Worm (Caenorhabditis elegans) whole organism, L4 larva: ENCODE measurements around the gene ugt-60.

Source experiments
- D1046.2 ChIP-seq: fragments of 200-800 bp; sonication (Bioruptor generic); IDR thresholded peaks from 2 replicates; pipeline ENCODE4 v1.3.6; 2022; ENCODE audit warnings: missing genetic modification characterization, missing compliant biosample characterization
- F26F4.8 ChIP-seq: fragments of 200-800 bp; sonication (Bioruptor generic); conservative IDR thresholded peaks from 2 replicates; pipeline ENCODE4 v1.3.6; 2022; ENCODE audit warnings: missing genetic modification characterization, missing compliant biosample characterization
- F37D6.2 ChIP-seq: sonication (generic microtip); optimal IDR thresholded peaks from 2 replicates; lab custom pipeline; 2016; ENCODE audit warnings: mild to moderate bottlenecking, missing genetic modification characterization, missing compliant biosample characterization
- T26A8.4 ChIP-seq: fragments of 200-800 bp; sonication (Bioruptor generic); IDR thresholded peaks from 2 replicates; pipeline ENCODE4 v1.3.6; 2022; ENCODE audit warnings: missing genetic modification characterization, missing compliant biosample characterization
- Y48G9A.11 ChIP-seq: fragments of 200-800 bp; sonication (Bioruptor generic); IDR thresholded peaks from 2 replicates; pipeline ENCODE4 v1.3.6; 2022; ENCODE audit warnings: missing genetic modification reagents, missing genetic modification characterization, missing compliant biosample characterization
- Y5F2A.4 ChIP-seq: fragments of 200-800 bp; sonication (Bioruptor generic); optimal IDR thresholded peaks from 2 replicates; lab custom pipeline; 2018; ENCODE audit warnings: mild to moderate bottlenecking, missing genetic modification characterization, missing compliant biosample characterization
- Y75B8A.6 ChIP-seq: fragments of 200-800 bp; sonication (Bioruptor generic); IDR thresholded peaks from 2 replicates; pipeline ENCODE4 v1.3.6; 2022; ENCODE audit warnings: missing genetic modification reagents, missing genetic modification characterization, missing compliant biosample characterization
- aha-1 ChIP-seq: fragments of 150-350 bp; peaks from one replicate; lab custom pipeline; 2014; ENCODE audit warnings: missing biosample characterization, missing genetic modification characterization
- ama-1 ChIP-seq: fragments of 150-350 bp; optimal IDR thresholded peaks from 2 replicates; lab custom pipeline; 2014; ENCODE audit warnings: inconsistent platforms, mixed read lengths
- attf-4 ChIP-seq: sonication (generic microtip); optimal IDR thresholded peaks from 3 replicates; lab custom pipeline; 2017; ENCODE audit warnings: missing biosample characterization, missing genetic modification characterization
- ceh-32 ChIP-seq: sonication (generic microtip); optimal IDR thresholded peaks from 2 replicates; lab custom pipeline; 2016; ENCODE audit warnings: mild to moderate bottlenecking, missing genetic modification characterization, missing compliant biosample characterization; ENCODE audit not compliant: poor library complexity
- ceh-44 ChIP-seq: fragments of 200-800 bp; sonication (Bioruptor generic); IDR thresholded peaks from 2 replicates; pipeline ENCODE4 v1.3.6; 2022; ENCODE audit warnings: missing genetic modification reagents, missing genetic modification characterization, missing compliant biosample characterization
- ces-1 ChIP-seq: fragments of 150-350 bp; sonication (generic microtip); optimal IDR thresholded peaks from 4 replicates; lab custom pipeline; 2014; ENCODE audit warnings: missing biosample characterization, missing genetic modification reagents, missing genetic modification characterization
- daf-12 ChIP-seq: fragments of 150-350 bp; optimal IDR thresholded peaks from 2 replicates; lab custom pipeline; 2014; ENCODE audit warnings: missing biosample characterization, missing genetic modification reagents, missing genetic modification characterization
- daf-16 ChIP-seq, 3 experiments: sonication (generic microtip); optimal IDR thresholded peaks; 2 replicates each; lab custom pipeline; 2016 to 2017; ENCODE audit warnings: missing genetic modification characterization in 3 of 3, missing genetic modification reagents in 3 of 3, mild to moderate bottlenecking in 2 of 3, missing compliant biosample characterization in 2 of 3, missing biosample characterization in 1 of 3, moderate library complexity in 1 of 3
- daf-19 ChIP-seq: fragments of 200-800 bp; sonication (Bioruptor generic); conservative IDR thresholded peaks from 2 replicates; pipeline ENCODE4 v1.3.6; 2022; ENCODE audit warnings: missing genetic modification characterization, missing compliant biosample characterization
- dmd-6 ChIP-seq: fragments of 200-800 bp; sonication (Bioruptor generic); IDR thresholded peaks from 2 replicates; pipeline ENCODE4 v1.3.6; 2022; ENCODE audit warnings: missing genetic modification reagents, missing genetic modification characterization, missing compliant biosample characterization
- dmd-8 ChIP-seq: fragments of 200-800 bp; sonication (Bioruptor generic); IDR thresholded peaks from 2 replicates; pipeline ENCODE4 v1.3.6; 2022; ENCODE audit warnings: missing genetic modification characterization, missing compliant biosample characterization
- dmd-9 ChIP-seq: fragments of 200-800 bp; sonication (Bioruptor generic); IDR thresholded peaks from 2 replicates; pipeline ENCODE4 v1.3.6; 2022; ENCODE audit warnings: missing genetic modification reagents, missing genetic modification characterization, missing compliant biosample characterization
- duxl-1 ChIP-seq: sonication (generic microtip); optimal IDR thresholded peaks from 2 replicates; lab custom pipeline; 2016; ENCODE audit warnings: mild to moderate bottlenecking, missing genetic modification characterization, moderate library complexity, missing compliant biosample characterization; ENCODE audit not compliant: poor library complexity
- dve-1 ChIP-seq: sonication (generic microtip); optimal IDR thresholded peaks from 2 replicates; lab custom pipeline; 2017; ENCODE audit warnings: antibody characterized with exemption, mild to moderate bottlenecking, missing genetic modification characterization, missing compliant biosample characterization; ENCODE audit not compliant: insufficient read depth
- egl-27 ChIP-seq: sonication (generic microtip); optimal IDR thresholded peaks from 3 replicates; lab custom pipeline; 2017; ENCODE audit warnings: missing biosample characterization, missing genetic modification reagents, missing genetic modification characterization
- fos-1 ChIP-seq: fragments of 150-350 bp; optimal IDR thresholded peaks from 2 replicates; lab custom pipeline; 2014; ENCODE audit warnings: missing biosample characterization, missing genetic modification characterization
- hif-1 ChIP-seq, 2 experiments: sonication (generic microtip); optimal IDR thresholded peaks; 2 replicates each; lab custom pipeline; 2016 to 2017; ENCODE audit warnings: missing compliant biosample characterization in 2 of 2, missing genetic modification characterization in 2 of 2, missing genetic modification reagents in 2 of 2, missing genotype in 2 of 2, mild to moderate bottlenecking in 1 of 2
- hlh-11 ChIP-seq: fragments of 200-800 bp; sonication (Bioruptor generic); optimal IDR thresholded peaks from 2 replicates; lab custom pipeline; 2018; ENCODE audit warnings: mild to moderate bottlenecking, missing genetic modification characterization, missing compliant biosample characterization
- hmg-1.1 ChIP-seq: fragments of 200-800 bp; sonication (Bioruptor generic); IDR thresholded peaks from 2 replicates; pipeline ENCODE4 v1.3.6; 2022; ENCODE audit warnings: missing genetic modification reagents, missing genetic modification characterization, missing compliant biosample characterization
- lin-1 ChIP-seq: fragments of 200-800 bp; sonication (Bioruptor generic); IDR thresholded peaks from 2 replicates; pipeline ENCODE4 v1.3.6; 2022; ENCODE audit warnings: missing genetic modification reagents, missing genetic modification characterization, missing compliant biosample characterization
- lin-29 ChIP-seq: fragments of 200-800 bp; sonication (Bioruptor generic); IDR thresholded peaks from 2 replicates; pipeline ENCODE4 v1.3.6; 2022; ENCODE audit warnings: missing genetic modification reagents, missing genetic modification characterization, missing compliant biosample characterization
- mdl-1 ChIP-seq, 2 experiments: fragments of 150-350 bp in 1 of 2; sonication (generic microtip) in 1 of 2; optimal IDR thresholded peaks; 2 replicates each; lab custom pipeline; 2014 to 2017; ENCODE audit warnings: missing biosample characterization in 2 of 2, missing genetic modification characterization in 2 of 2
- mdt-29 ChIP-seq: fragments of 200-800 bp; sonication (Bioruptor generic); IDR thresholded peaks from 2 replicates; pipeline ENCODE4 v1.3.6; 2022; ENCODE audit warnings: missing genetic modification reagents, missing genetic modification characterization, missing compliant biosample characterization
- mep-1 ChIP-seq: fragments of 150-350 bp; sonication (generic microtip); optimal IDR thresholded peaks from 3 replicates; lab custom pipeline; 2014; ENCODE audit warnings: missing biosample characterization, missing genetic modification characterization
- nhr-10 ChIP-seq: fragments of 150-350 bp; optimal IDR thresholded peaks from 2 replicates; lab custom pipeline; 2014; ENCODE audit warnings: missing biosample characterization, missing genetic modification characterization
- nhr-111 ChIP-seq: fragments of 200-800 bp; sonication (Bioruptor generic); optimal IDR thresholded peaks from 2 replicates; lab custom pipeline; 2018; ENCODE audit warnings: mild to moderate bottlenecking, missing genetic modification characterization, missing compliant biosample characterization
- nhr-25 ChIP-seq: sonication (generic microtip); optimal IDR thresholded peaks from 2 replicates; lab custom pipeline; 2017; ENCODE audit warnings: missing genetic modification characterization, mild to moderate bottlenecking, missing compliant biosample characterization, antibody characterized with exemption, moderate library complexity, borderline replicate concordance; ENCODE audit not compliant: insufficient read depth
- nhr-41 ChIP-seq: fragments of 200-800 bp; sonication (Bioruptor generic); IDR thresholded peaks from 2 replicates; pipeline ENCODE4 v1.3.6; 2022; ENCODE audit warnings: missing genetic modification reagents, missing genetic modification characterization, missing compliant biosample characterization
- nhr-42 ChIP-seq: fragments of 200-800 bp; sonication (Bioruptor generic); IDR thresholded peaks from 2 replicates; pipeline ENCODE4 v1.3.6; 2022; ENCODE audit warnings: missing genetic modification characterization, missing compliant biosample characterization
- nhr-76 ChIP-seq: fragments of 150-350 bp; optimal IDR thresholded peaks from 2 replicates; lab custom pipeline; 2014; ENCODE audit warnings: missing biosample characterization, missing genetic modification characterization
- nhr-77 ChIP-seq: fragments of 150-350 bp; optimal IDR thresholded peaks from 2 replicates; lab custom pipeline; 2014; ENCODE audit warnings: missing biosample characterization, missing genetic modification characterization
- php-3 ChIP-seq: fragments of 200-800 bp; sonication (Bioruptor generic); IDR thresholded peaks from 2 replicates; pipeline ENCODE4 v1.3.6; 2022; ENCODE audit warnings: missing genetic modification reagents, missing genetic modification characterization, missing compliant biosample characterization
- pqm-1 ChIP-seq: sonication (generic microtip); optimal IDR thresholded peaks from 2 replicates; lab custom pipeline; 2017; ENCODE audit warnings: missing biosample characterization, missing genetic modification characterization
- saeg-2 ChIP-seq: fragments of 200-800 bp; sonication (Bioruptor generic); IDR thresholded peaks from 2 replicates; pipeline ENCODE4 v1.3.6; 2022; ENCODE audit warnings: missing genetic modification reagents, missing genetic modification characterization, missing compliant biosample characterization
- sdz-12 ChIP-seq: fragments of 200-800 bp; sonication (Bioruptor generic); optimal IDR thresholded peaks from 2 replicates; lab custom pipeline; 2018; ENCODE audit warnings: mild to moderate bottlenecking, missing genetic modification characterization, missing compliant biosample characterization
- snpc-4 ChIP-seq: fragments of 150-350 bp; optimal IDR thresholded peaks from 2 replicates; lab custom pipeline; 2014; ENCODE audit warnings: missing biosample characterization, missing genetic modification characterization
- tra-1 ChIP-seq: fragments of 200-800 bp; sonication (Bioruptor generic); IDR thresholded peaks from 2 replicates; pipeline ENCODE4 v1.3.6; 2022; ENCODE audit warnings: missing genetic modification reagents, missing genetic modification characterization, missing compliant biosample characterization
- unc-130 ChIP-seq: sonication (generic microtip); optimal IDR thresholded peaks from 2 replicates; lab custom pipeline; 2016; ENCODE audit warnings: missing genetic modification reagents, missing genetic modification characterization, missing compliant biosample characterization
- vab-7 ChIP-seq: fragments of 200-800 bp; sonication (Bioruptor generic); IDR thresholded peaks from 2 replicates; pipeline ENCODE4 v1.3.6; 2022; ENCODE audit warnings: missing genetic modification reagents, missing genetic modification characterization, missing compliant biosample characterization
- zag-1 ChIP-seq: fragments of 150-350 bp; optimal IDR thresholded peaks from 2 replicates; lab custom pipeline; 2014; ENCODE audit warnings: missing biosample characterization, missing genetic modification characterization
- zfp-2 ChIP-seq: sonication (generic microtip); optimal IDR thresholded peaks from 2 replicates; lab custom pipeline; 2016; ENCODE audit warnings: mild to moderate bottlenecking, missing genetic modification characterization, missing compliant biosample characterization
- zip-11 ChIP-seq: fragments of 200-800 bp; sonication (Bioruptor generic); IDR thresholded peaks from 2 replicates; pipeline ENCODE4 v1.3.6; 2022; ENCODE audit warnings: missing genetic modification characterization, missing compliant biosample characterization
- zip-2 ChIP-seq: fragments of 150-350 bp; optimal IDR thresholded peaks from 2 replicates; lab custom pipeline; 2014; ENCODE audit warnings: missing biosample characterization, missing genetic modification characterization

ugt-60 gene

DNA sequence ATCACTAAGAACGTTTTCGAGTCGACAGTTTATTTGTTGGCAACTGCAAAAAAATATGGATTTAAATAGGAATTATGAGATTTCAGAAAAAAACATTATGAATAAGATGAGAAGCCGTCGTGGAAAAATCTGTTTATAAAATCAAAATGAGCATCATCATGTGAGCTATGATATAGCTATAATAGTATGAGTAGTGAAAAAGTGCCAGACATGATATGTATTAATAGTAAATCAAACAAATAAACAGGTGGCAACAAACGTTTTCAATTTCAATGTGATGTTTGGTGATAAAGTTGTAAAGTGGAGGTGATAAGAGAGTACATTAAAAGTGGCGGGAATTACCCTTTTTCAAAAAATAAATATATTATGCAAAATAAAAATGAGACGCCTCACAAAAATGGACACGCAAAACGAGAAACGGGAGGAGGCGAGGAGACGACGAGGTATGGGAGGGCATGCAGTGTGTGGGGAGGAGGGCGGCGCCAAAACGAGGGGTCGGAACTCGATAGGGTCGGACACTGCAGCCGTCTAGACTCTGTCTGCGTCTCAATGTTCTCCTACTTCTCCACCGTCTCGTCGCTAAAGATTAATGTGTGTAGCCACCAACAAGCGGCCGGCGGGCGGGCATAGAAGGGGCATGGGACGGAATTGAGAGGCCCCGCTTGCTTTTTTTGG, 11.1 kb downstream of the ugt-60 start, which contains the start of gene C07A9.9 (continued):
- TF ChIP-seq dmd-9, result no peak
- TF ChIP-seq duxl-1 (tag; lab: Kevin White, UChicago), result no peak
- TF ChIP-seq zfp-2, result no peak
- no peak for TF ChIP-seq zip-11 (GFP tag; lab: Robert Waterston, UW)
- peak; percentile 1 for TF ChIP-seq zag-1 (tag; lab: Kevin White, UChicago)
- no peak for TF ChIP-seq tra-1 (GFP tag; lab: Robert Waterston, UW)
- no peak for TF ChIP-seq D1046.2 (GFP tag; lab: Robert Waterston, UW)
- no peak for TF ChIP-seq egl-27 (tag; lab: Kevin White, UChicago)
- TF ChIP-seq nhr-42 (GFP tag; lab: Robert Waterston, UW), result 0 out of 2 replicates have a peak, but pooled peaks have one; percentile 41
- TF ChIP-seq mdt-29, result no peak
- TF ChIP-seq nhr-77 (tag; lab: Kevin White, UChicago), result peak; percentile 2
- TF ChIP-seq unc-130 (GFP tag; lab: Kevin White, UChicago), result no peak
- peak; percentile 30 for TF ChIP-seq F37D6.2 (tag; lab: Kevin White, UChicago)
- peak in 1 of 2 experiments; percentile 35 for TF ChIP-seq daf-16 (GFP tag; optimal IDR thresholded peaks at IDR 0.05; lab: Kevin White, UChicago)
- peak; percentile 85 for TF ChIP-seq daf-16 (tag; optimal IDR thresholded peaks at IDR 0.05; lab: Kevin White, UChicago)
- TF ChIP-seq nhr-111 (GFP tag; lab: Kevin White, UChicago), result no peak
- no peak for TF ChIP-seq nhr-10 (tag; lab: Kevin White, UChicago)
- no peak for TF ChIP-seq Y75B8A.6 (GFP tag; lab: Robert Waterston, UW)
- peak; percentile 99 for TF ChIP-seq aha-1
- TF ChIP-seq nhr-76 (tag; lab: Kevin White, UChicago), result no peak
- no peak; the same call in 1 of the 2 replicates for TF ChIP-seq vab-7 (GFP tag; lab: Robert Waterston, UW)
- TF ChIP-seq fos-1 (tag; lab: Kevin White, UChicago), result no peak
- TF ChIP-seq daf-19 (GFP tag; lab: Robert Waterston, UW), result no peak
- no peak for TF ChIP-seq dmd-8
- TF ChIP-seq ces-1 (GFP tag; lab: Kevin White, UChicago), result no peak
- peak; percentile 73 for TF ChIP-seq dve-1 (tag; lab: Kevin White, UChicago)
- peak; percentile 83 for TF ChIP-seq dmd-6 (GFP tag; lab: Robert Waterston, UW)
- TF ChIP-seq hmg-1.1 (GFP tag; lab: Robert Waterston, UW), result peak; percentile 72
- TF ChIP-seq Y48G9A.11, result no peak
- peak; percentile 54 for TF ChIP-seq nhr-25 (tag; lab: Kevin White, UChicago)
- peak; percentile 8; the same call in 1 of the 2 replicates for TF ChIP-seq lin-1
- TF ChIP-seq php-3, result peak; percentile 56; the same call in 1 of the 2 replicates
- peak; percentile 79 for TF ChIP-seq mep-1 (tag; lab: Kevin White, UChicago)
- TF ChIP-seq snpc-4 (tag; lab: Kevin White, UChicago), result no peak
- peak; percentile 93 for TF ChIP-seq hlh-11
- TF ChIP-seq ama-1 (lab: Kevin White, UChicago), result no peak
- no peak for TF ChIP-seq daf-12
- TF ChIP-seq hif-1 (tag; optimal IDR thresholded peaks at IDR 0.05; lab: Kevin White, UChicago), result peak in 1 of 2 experiments; percentile 73
- no peak; the same call in 1 of the 2 replicates for TF ChIP-seq nhr-41 (GFP tag; lab: Robert Waterston, UW)
- no peak for TF ChIP-seq F26F4.8
- TF ChIP-seq pqm-1, result peak; percentile 63
- TF ChIP-seq T26A8.4, result no peak; the same call in 1 of the 2 replicates
- TF ChIP-seq saeg-2, result no peak
- TF ChIP-seq Y5F2A.4 (GFP tag; lab: Kevin White, UChicago), result no peak
- TF ChIP-seq sdz-12, result no peak
- TF ChIP-seq ceh-44 (GFP tag; lab: Robert Waterston, UW), result no peak
- peak; percentile 15 for TF ChIP-seq ceh-32
- no peak for TF ChIP-seq attf-4
- no peak for TF ChIP-seq zip-2 (tag; lab: Kevin White, UChicago)
- no peak for TF ChIP-seq lin-29 (GFP tag; lab: Robert Waterston, UW)
- peak; percentile 69 to 83 for TF ChIP-seq mdl-1 (tag; optimal IDR thresholded peaks at IDR 0.05; lab: Kevin White, UChicago)
